Worm (Caenorhabditis elegans) whole organism, L3 larva: Measurements from ENCODE around the gene srab-26.

ENCODE experiments used
- R02D3.7 ChIP-seq: fragments of 150-350 bp; optimal IDR thresholded peaks from 2 replicates; lab custom pipeline; 2014; ENCODE audit warnings: missing biosample characterization, missing genetic modification characterization
- aly-2 ChIP-seq: fragments of 150-350 bp; optimal IDR thresholded peaks from 2 replicates; lab custom pipeline; 2014; ENCODE audit warnings: missing biosample characterization, missing genetic modification characterization
- egl-27 ChIP-seq: sonication (generic microtip); optimal IDR thresholded peaks from 4 replicates; lab custom pipeline; 2017; ENCODE audit warnings: missing biosample characterization, missing genetic modification reagents, missing genetic modification characterization
- nhr-28 ChIP-seq: fragments of 150-350 bp; optimal IDR thresholded peaks from 2 replicates; lab custom pipeline; 2014; ENCODE audit warnings: missing biosample characterization, missing genetic modification characterization
- nhr-76 ChIP-seq: fragments of 150-350 bp; sonication (generic microtip); optimal IDR thresholded peaks from 5 replicates; lab custom pipeline; 2014; ENCODE audit warnings: missing biosample characterization, missing genetic modification characterization
- unc-62 ChIP-seq: fragments of 150-350 bp; sonication (generic microtip); optimal IDR thresholded peaks from 4 replicates; lab custom pipeline; 2014; ENCODE audit warnings: missing biosample characterization, missing genetic modification reagents, missing genetic modification characterization
- zag-1 ChIP-seq: fragments of 150-350 bp; optimal IDR thresholded peaks from 2 replicates; lab custom pipeline; 2014; ENCODE audit warnings: missing biosample characterization, missing genetic modification characterization
- ztf-11 ChIP-seq: fragments of 150-350 bp; optimal IDR thresholded peaks from 2 replicates; lab custom pipeline; 2014; ENCODE audit warnings: missing biosample characterization, missing genetic modification characterization

ce11 chrV:9879404-9879803 lies at the start of gene srab-26:
- TF ChIP-seq ztf-11 (tag; lab: Kevin White, UChicago) (no peak), zag-1 (tag; lab: Kevin White, UChicago) (no peak), R02D3.7 (tag; lab: Kevin White, UChicago) (no peak), unc-62 (GFP tag; lab: Kevin White, UChicago) (no peak), nhr-28 (no peak), nhr-76 (tag; lab: Kevin White, UChicago) (no peak), egl-27 (tag; lab: Kevin White, UChicago) (no peak), aly-2 (tag; lab: Kevin White, UChicago) (no peak)
